Fruit fly (Drosophila melanogaster): Measurements from ENCODE around the gene CG7889.

DNA sequence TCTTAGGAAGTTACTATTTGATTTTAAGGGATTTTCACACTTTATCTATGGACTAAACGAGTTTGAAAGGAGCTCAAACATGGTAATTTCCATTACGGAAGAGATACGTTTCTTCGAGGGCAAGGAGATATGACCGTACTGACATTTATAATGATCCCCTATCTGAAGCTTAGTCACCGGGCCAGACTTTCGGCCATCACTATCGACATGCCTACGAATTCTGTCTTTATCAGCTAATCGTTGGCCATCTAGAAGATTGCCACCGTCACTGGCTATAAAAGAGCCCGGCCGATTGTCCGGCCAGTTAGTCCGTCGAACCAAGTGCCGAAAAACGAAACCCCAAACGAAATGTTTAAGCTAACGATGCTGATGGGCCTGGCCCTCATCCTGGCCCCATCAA is 28.2 kb upstream of the CG7889 start, which contains the start of gene Muc18B:
- TF ChIP-seq h (optimal IDR thresholded peaks at IDR 0.05) (no peak), ttk (optimal IDR thresholded peaks at IDR 0.05) (no peak), Myc (optimal IDR thresholded peaks at IDR 0.05) (no peak), psq (optimal IDR thresholded peaks at IDR 0.05) (no peak), Sin3A (optimal IDR thresholded peaks at IDR 0.05) (no peak), insv (optimal IDR thresholded peaks at IDR 0.05) (no peak)

Data from Kc167 (cell line).